Worm (Caenorhabditis elegans): ENCODE data around the gene far-2.

DNA sequence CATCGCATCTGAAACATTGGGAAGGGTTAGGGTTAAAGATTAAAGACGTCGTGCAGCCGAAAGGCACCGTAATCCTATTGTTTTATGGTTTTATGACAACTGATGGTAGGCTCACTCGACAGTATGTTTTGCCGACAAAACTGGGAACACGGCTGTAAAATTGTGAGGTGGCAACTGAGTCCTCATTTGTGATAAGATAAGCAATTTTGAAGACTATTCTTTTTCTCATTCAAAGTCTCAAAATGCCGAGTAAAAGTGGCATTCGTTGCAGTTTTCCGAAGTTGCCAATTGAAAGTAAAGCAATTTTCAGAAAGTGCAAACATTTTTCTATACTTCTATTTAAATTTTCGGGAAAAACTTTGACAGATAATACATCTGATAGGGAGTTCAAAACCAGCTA, 11.9 kb upstream of the far-2 start:
- TF ChIP-seq tbx-2 (tag; optimal IDR thresholded peaks at IDR 0.05): no peak
- no peak for TF ChIP-seq nhr-11 (tag; optimal IDR thresholded peaks at IDR 0.05)
- no peak for TF ChIP-seq unc-86 (tag; optimal IDR thresholded peaks at IDR 0.05)
- TF ChIP-seq ama-1 (optimal IDR thresholded peaks at IDR 0.05): no peak
- TF ChIP-seq ets-4 (tag; optimal IDR thresholded peaks at IDR 0.05): no peak
- TF ChIP-seq ttx-3 (tag; optimal IDR thresholded peaks at IDR 0.05): no peak
- TF ChIP-seq ceh-6 (GFP tag; optimal IDR thresholded peaks at IDR 0.05): no peak
- TF ChIP-seq hlh-6 (tag; optimal IDR thresholded peaks at IDR 0.05): no peak
- no peak for TF ChIP-seq che-1 (tag; optimal IDR thresholded peaks at IDR 0.05)
- no peak for TF ChIP-seq fkh-10 (GFP tag; optimal IDR thresholded peaks at IDR 0.05)
- no peak for TF ChIP-seq pha-2 (tag; optimal IDR thresholded peaks at IDR 0.05)

All from whole organism, late embryonic.